Worm (Caenorhabditis elegans) whole organism, L4/young adult: ENCODE data around the gene shw-3.

Experiments used
- W03F9.2 ChIP-seq: fragments of 150-350 bp; optimal IDR thresholded peaks from 2 replicates; lab custom pipeline; 2014; ENCODE audit warnings: missing biosample characterization, missing genetic modification characterization
- him-1 ChIP-seq: sonication (generic microtip); optimal IDR thresholded peaks from 2 replicates; lab custom pipeline; 2016; ENCODE audit warnings: missing genotype, missing genetic modification reagents, missing genetic modification characterization, missing compliant biosample characterization

DNA sequence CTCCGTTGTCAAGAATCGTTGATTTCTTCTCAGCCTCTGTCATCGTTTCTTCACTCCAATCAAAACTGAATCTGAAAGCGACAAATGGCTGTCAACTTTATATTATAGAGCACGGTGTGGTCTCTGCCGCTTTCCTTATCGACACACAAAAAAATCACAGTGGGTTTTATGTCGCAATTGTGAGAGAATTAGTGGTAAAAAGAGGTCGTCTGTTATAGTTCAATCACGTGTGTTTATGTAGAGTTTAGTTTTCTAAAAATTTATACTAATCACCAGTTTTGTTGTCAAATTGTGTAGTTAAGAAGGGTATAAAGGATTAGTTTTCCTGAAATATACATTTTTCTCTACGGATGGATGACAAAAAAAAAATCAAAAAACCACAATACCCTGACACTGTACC, 52.0 kb downstream of the shw-3 start, which contains the start of gene T16G1.7:
- no peak for TF ChIP-seq him-1 (tag; lab: Kevin White, UChicago)
- TF ChIP-seq W03F9.2 = no peak
